Fruit fly (Drosophila melanogaster): Measurements from ENCODE around the gene Ubi-p63E.

Gene Ubi-p63E

DNA sequence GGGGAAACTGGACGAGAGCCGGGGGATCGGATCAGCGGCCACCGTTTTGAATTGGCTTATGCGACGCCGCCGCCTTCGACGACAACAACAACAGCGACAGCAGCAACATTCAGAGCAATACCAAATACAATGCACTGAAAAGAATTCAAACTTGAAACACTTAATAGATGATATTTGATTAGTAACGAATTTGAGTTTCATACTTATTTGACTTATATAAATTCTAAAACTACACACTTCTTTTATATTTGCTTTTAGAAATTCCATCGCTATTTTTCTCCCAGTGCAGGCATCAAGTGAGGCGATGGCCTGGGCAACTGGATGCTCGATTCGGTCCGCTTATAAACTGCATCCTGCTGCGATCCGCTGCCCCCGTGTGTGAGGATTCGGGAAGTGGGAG lies 35.0 kb downstream of the Ubi-p63E start:
- TF ChIP-seq tj (GFP tag; optimal IDR thresholded peaks at IDR 0.05) (no peak), CG1620 (GFP tag; optimal IDR thresholded peaks at IDR 0.05) (no peak), Clk (GFP tag; optimal IDR thresholded peaks at IDR 0.05) (no peak), toe (GFP tag; optimal IDR thresholded peaks at IDR 0.05) (no peak), CG12768 (GFP tag; optimal IDR thresholded peaks at IDR 0.05) (no peak), Crg-1 (GFP tag; optimal IDR thresholded peaks at IDR 0.05) (no peak)

DNA sequence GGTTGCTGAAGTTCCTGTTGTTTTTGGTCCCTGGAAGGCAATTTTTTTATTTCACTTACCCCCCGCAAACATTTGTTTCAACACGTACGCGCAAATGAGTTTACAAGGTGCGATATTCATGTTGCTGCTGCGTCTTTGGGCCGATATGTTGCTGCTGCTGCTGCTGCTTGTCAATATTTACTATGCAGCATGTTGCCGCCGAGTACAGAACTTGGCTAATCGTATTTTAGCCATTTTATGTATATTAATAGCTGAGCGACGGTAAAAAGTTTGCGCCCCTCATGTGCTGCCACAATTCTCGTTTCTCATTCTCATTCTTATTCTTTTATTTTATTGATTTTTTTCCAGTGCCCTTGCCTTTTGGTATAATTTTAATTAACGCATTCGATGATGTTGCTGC lies 36.6 kb downstream of the Ubi-p63E start:
- no peak for TF ChIP-seq Hr96 (GFP tag; optimal IDR thresholded peaks at IDR 0.05)
- TF ChIP-seq toe (GFP tag; optimal IDR thresholded peaks at IDR 0.05): no peak
- no peak for TF ChIP-seq CG1620 (GFP tag; optimal IDR thresholded peaks at IDR 0.05)
- TF ChIP-seq CG12768 (GFP tag; optimal IDR thresholded peaks at IDR 0.05): no peak
- no peak for TF ChIP-seq ovo (GFP tag; optimal IDR thresholded peaks at IDR 0.05)
- no peak for TF ChIP-seq bab1 (GFP tag; optimal IDR thresholded peaks at IDR 0.05)
- no peak for TF ChIP-seq CG33017 (tag; optimal IDR thresholded peaks at IDR 0.05)
- no peak for TF ChIP-seq Clk (GFP tag; optimal IDR thresholded peaks at IDR 0.05)
- TF ChIP-seq cnc (optimal IDR thresholded peaks at IDR 0.05): no peak
- TF ChIP-seq CG14711 (tag; optimal IDR thresholded peaks at IDR 0.05): no peak
- no peak for TF ChIP-seq CG7101 (tag; optimal IDR thresholded peaks at IDR 0.05)
- TF ChIP-seq Crg-1 (GFP tag; optimal IDR thresholded peaks at IDR 0.05): no peak
- TF ChIP-seq CG11617 (GFP tag; optimal IDR thresholded peaks at IDR 0.05): no peak

- TF ChIP-seq CG7045 (GFP tag; optimal IDR thresholded peaks at IDR 0.05) (no peak), pad (GFP tag; optimal IDR thresholded peaks at IDR 0.05) (no peak), CG14711 (tag; optimal IDR thresholded peaks at IDR 0.05) (no peak), toe (GFP tag; optimal IDR thresholded peaks at IDR 0.05) (no peak), CG12768 (GFP tag; optimal IDR thresholded peaks at IDR 0.05) (no peak)
Measured at dm6 chr3L:3865290-3865891, 37.6 kb downstream of the Ubi-p63E start.

DNA sequence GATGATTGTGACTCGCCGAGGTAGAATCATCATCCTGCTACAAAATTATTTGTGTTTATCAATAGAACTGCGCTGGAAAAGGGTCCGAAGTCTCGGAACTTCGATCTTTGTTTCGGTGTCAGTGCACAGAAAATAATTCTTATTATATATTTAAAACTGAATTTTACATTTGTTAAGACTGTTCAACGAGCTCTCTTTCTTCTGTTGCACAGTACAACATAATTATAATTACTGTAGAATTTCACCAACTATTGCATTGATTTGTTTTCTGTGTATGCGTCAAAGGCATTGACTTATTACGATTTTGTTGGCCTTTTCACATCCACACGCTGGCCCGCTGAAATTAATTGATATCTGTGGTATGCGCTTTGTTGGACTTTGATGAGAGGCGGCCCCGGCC lies 39.5 kb downstream of the Ubi-p63E start:
- TF ChIP-seq CG14711 (tag; optimal IDR thresholded peaks at IDR 0.05) (no peak), CG1620 (GFP tag; optimal IDR thresholded peaks at IDR 0.05) (no peak), CG7101 (tag; optimal IDR thresholded peaks at IDR 0.05) (no peak), cnc (optimal IDR thresholded peaks at IDR 0.05) (no peak), CG11617 (GFP tag; optimal IDR thresholded peaks at IDR 0.05) (no peak), pad (GFP tag; optimal IDR thresholded peaks at IDR 0.05) (no peak), CG5204 (GFP tag; optimal IDR thresholded peaks at IDR 0.05) (no peak), bab1 (GFP tag; optimal IDR thresholded peaks at IDR 0.05) (no peak), toe (GFP tag; optimal IDR thresholded peaks at IDR 0.05) (no peak), Hr96 (GFP tag; optimal IDR thresholded peaks at IDR 0.05) (no peak), Crg-1 (GFP tag; optimal IDR thresholded peaks at IDR 0.05) (no peak), Clk (GFP tag; optimal IDR thresholded peaks at IDR 0.05) (no peak), CG33017 (tag; optimal IDR thresholded peaks at IDR 0.05) (no peak), cic (GFP tag; optimal IDR thresholded peaks at IDR 0.05) (no peak)

- TF ChIP-seq pad (GFP tag; optimal IDR thresholded peaks at IDR 0.05) (no peak), Crg-1 (GFP tag; optimal IDR thresholded peaks at IDR 0.05) (no peak), CG1620 (GFP tag; optimal IDR thresholded peaks at IDR 0.05) (no peak)
Measured at dm6 chr3L:3862504-3863380, 40.2 kb downstream of the Ubi-p63E start.

dm6 chr3L:3856004-3856403 lies 47.0 kb downstream of the Ubi-p63E start:
- TF ChIP-seq CG7045 (GFP tag; optimal IDR thresholded peaks at IDR 0.05) (no peak), kay (GFP tag; ENCODE audit: borderline replicate concordance) (peak; percentile 61)

DNA sequence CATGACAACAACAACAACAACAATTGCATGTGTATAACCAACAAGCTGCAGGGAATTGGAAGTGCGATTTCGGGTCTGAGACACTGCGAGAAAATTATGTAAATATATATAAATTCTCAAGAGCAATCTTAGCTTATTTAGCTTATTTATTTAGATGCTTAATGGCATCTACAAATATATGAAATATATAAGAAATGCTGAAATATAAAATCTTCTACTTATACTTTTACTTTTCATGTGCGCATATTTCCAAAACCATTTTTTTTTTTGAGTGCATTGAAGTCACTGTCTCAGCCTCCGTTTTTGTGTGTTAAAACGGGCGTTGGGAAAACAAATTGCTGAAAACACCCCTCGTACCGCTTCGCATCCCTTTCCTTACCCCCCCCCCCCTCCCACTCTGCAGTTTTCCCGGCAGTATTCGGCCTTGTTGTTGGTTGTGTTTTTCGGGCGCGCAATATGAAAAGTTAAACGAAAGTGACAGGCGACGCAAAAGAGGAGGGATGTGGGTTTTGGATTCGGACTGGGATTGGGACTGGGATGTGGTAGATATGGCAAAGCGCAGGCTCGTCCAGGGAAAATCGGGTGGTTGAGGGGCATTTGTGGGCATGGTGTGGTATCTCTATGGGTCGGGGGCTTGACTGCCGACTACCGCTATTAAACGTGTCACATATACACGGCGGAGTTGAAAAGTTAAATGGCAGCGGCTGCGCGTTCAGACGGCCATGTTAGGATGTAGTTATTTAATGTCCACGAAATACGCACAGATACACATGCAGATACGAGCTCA lies 47.6 kb downstream of the Ubi-p63E start:
- no peak for TF ChIP-seq tj (GFP tag; optimal IDR thresholded peaks at IDR 0.05)
- no peak for TF ChIP-seq Crg-1 (GFP tag; optimal IDR thresholded peaks at IDR 0.05)
- TF ChIP-seq ovo (GFP tag; optimal IDR thresholded peaks at IDR 0.05): no peak
- no peak for TF ChIP-seq CG5204 (GFP tag; optimal IDR thresholded peaks at IDR 0.05)
- TF ChIP-seq Clk (GFP tag; optimal IDR thresholded peaks at IDR 0.05): no peak
- no peak for TF ChIP-seq Hr96 (GFP tag; optimal IDR thresholded peaks at IDR 0.05)
- no peak for TF ChIP-seq toe (GFP tag; optimal IDR thresholded peaks at IDR 0.05)
- TF ChIP-seq CG7045 (GFP tag; optimal IDR thresholded peaks at IDR 0.05): no peak
- no peak for TF ChIP-seq cnc (optimal IDR thresholded peaks at IDR 0.05)
- TF ChIP-seq pad (GFP tag; optimal IDR thresholded peaks at IDR 0.05): no peak
- no peak for TF ChIP-seq kay (GFP tag; ENCODE audit: borderline replicate concordance)
- no peak for TF ChIP-seq CG7101 (tag; optimal IDR thresholded peaks at IDR 0.05)
- no peak for TF ChIP-seq CG14711 (tag; optimal IDR thresholded peaks at IDR 0.05)
